Fruit fly (Drosophila melanogaster): ENCODE data around the gene CG4461.

dm6 chr3L:9417288-9417687 lies 42.1 kb downstream of the CG4461 start, which contains the start of gene CG3982:
- no peak for TF ChIP-seq Lpt (GFP tag; optimal IDR thresholded peaks at IDR 0.05)
- TF ChIP-seq CG11762 (GFP tag; optimal IDR thresholded peaks at IDR 0.05; ENCODE audit: insufficient read depth): no peak
